Worm (Caenorhabditis elegans): ENCODE measurements around the gene ufm-1.
A peak's percentile ranks its signal among the peaks of the same experiment; 100 is the strongest.

ufm-1 gene

DNA sequence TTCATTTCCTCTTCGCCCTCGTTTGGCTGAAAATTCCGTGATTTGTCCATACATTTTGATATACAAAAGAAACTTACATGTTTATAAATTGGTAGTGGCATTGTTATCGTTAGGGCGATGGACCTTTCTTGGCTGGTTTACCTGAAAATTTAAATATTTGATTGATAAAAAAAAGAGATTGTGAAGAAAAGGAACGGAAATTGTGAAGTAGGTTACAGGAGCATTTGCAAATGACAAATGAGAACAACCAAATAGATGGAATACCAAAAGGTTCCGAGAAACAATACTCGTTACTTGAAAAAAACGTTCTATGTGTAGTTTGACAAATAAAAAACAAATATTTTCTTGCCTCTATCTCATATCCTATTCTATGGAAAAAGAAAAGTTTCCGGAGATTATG, 15.2 kb upstream of the ufm-1 start, which contains the start of gene ZK652.8:
Gene ZK652.8 (minus strand): TSS at position 101 of the 400 bp plus-strand sequence.
- TF ChIP-seq unc-62 (GFP tag; optimal IDR thresholded peaks at IDR 0.05) (no peak), blmp-1 (tag; optimal IDR thresholded peaks at IDR 0.05) (no peak), hpl-2 (GFP tag; optimal IDR thresholded peaks at IDR 0.05) (no peak), hlh-4 (tag; optimal IDR thresholded peaks at IDR 0.05) (no peak), pax-3 (tag; optimal IDR thresholded peaks at IDR 0.05) (no peak), fkh-4 (tag; optimal IDR thresholded peaks at IDR 0.05; ENCODE audit: borderline replicate concordance) (no peak), mep-1 (tag; optimal IDR thresholded peaks at IDR 0.05) (no peak), unc-30 (tag; optimal IDR thresholded peaks at IDR 0.05) (no peak)

DNA sequence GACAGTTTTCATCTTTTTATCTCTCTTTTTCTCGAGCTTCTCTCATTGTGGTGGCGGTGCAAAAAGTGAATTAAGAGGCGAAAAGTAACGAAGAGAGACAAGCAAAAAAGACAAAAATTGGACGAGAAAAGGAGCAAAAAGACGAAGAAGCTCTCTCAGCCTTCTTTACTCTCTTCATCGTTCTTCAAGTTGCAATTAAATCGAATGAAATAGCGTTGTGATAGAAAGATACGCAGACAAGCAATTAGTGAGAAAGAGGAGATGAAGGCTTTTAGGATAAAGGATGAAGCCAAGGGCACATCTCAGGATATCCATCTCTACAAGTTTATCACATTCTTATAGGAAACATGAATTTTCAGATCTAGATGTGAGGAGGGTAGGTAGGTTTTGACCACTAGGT, 10.6 kb upstream of the ufm-1 start:
- TF ChIP-seq lir-3 (tag; optimal IDR thresholded peaks at IDR 0.05; ENCODE audit: poor library complexity) (no peak), grh-1 (GFP tag; IDR thresholded peaks at IDR 0.05) (no peak), C04F5.9 (tag; optimal IDR thresholded peaks at IDR 0.05) (no peak), efl-3 (GFP tag; optimal IDR thresholded peaks at IDR 0.05) (no peak), unc-130 (tag; optimal IDR thresholded peaks at IDR 0.05) (no peak), sox-4 (tag; optimal IDR thresholded peaks at IDR 0.05) (no peak), mdl-1 (tag; optimal IDR thresholded peaks at IDR 0.05) (no peak), egl-27 (tag; optimal IDR thresholded peaks at IDR 0.05) (no peak), lin-14 (GFP tag; optimal IDR thresholded peaks at IDR 0.05) (peak; percentile 74), nhr-19 (GFP tag; conservative IDR thresholded peaks at IDR 0.05) (no peak), C34B4.2 (tag; optimal IDR thresholded peaks at IDR 0.05) (no peak), ces-1 (GFP tag; optimal IDR thresholded peaks at IDR 0.05) (no peak), ets-5 (GFP tag; IDR thresholded peaks at IDR 0.05) (no peak), nhr-11 (tag; optimal IDR thresholded peaks at IDR 0.05) (no peak), lsy-2 (tag; optimal IDR thresholded peaks at IDR 0.05) (peak; percentile 2 to 38), hpl-2 (GFP tag; optimal IDR thresholded peaks at IDR 0.05) (no peak), ceh-88 (GFP tag; IDR thresholded peaks at IDR 0.05) (no peak), nhr-77 (tag; optimal IDR thresholded peaks at IDR 0.05) (no peak), ztf-4 (tag; optimal IDR thresholded peaks at IDR 0.05) (no peak), fkh-8 (tag; optimal IDR thresholded peaks at IDR 0.05) (no peak), ceh-82 (tag; optimal IDR thresholded peaks at IDR 0.05) (no peak), efl-1 (optimal IDR thresholded peaks at IDR 0.05) (peak in 1 of 2 experiments; percentile 24), efl-1 (GFP tag; optimal IDR thresholded peaks at IDR 0.05 in 1 of 2) (peak in 1 of 2 experiments; percentile 75), nhr-71 (tag; optimal IDR thresholded peaks at IDR 0.05) (peak; percentile 23), elt-3 (tag; optimal IDR thresholded peaks at IDR 0.05) (no peak), sup-37 (GFP tag; optimal IDR thresholded peaks at IDR 0.05) (no peak), lin-15B (tag; optimal IDR thresholded peaks at IDR 0.05) (no peak), zip-4 (GFP tag; optimal IDR thresholded peaks at IDR 0.05) (no peak), unc-86 (tag; optimal IDR thresholded peaks at IDR 0.05) (no peak), C16A3.4 (tag; optimal IDR thresholded peaks at IDR 0.05) (no peak), unc-98 (GFP tag; IDR thresholded peaks at IDR 0.05) (no peak), elt-2 (tag; optimal IDR thresholded peaks at IDR 0.05) (no peak), rnt-1 (tag; optimal IDR thresholded peaks at IDR 0.05) (peak; percentile 41)

DNA sequence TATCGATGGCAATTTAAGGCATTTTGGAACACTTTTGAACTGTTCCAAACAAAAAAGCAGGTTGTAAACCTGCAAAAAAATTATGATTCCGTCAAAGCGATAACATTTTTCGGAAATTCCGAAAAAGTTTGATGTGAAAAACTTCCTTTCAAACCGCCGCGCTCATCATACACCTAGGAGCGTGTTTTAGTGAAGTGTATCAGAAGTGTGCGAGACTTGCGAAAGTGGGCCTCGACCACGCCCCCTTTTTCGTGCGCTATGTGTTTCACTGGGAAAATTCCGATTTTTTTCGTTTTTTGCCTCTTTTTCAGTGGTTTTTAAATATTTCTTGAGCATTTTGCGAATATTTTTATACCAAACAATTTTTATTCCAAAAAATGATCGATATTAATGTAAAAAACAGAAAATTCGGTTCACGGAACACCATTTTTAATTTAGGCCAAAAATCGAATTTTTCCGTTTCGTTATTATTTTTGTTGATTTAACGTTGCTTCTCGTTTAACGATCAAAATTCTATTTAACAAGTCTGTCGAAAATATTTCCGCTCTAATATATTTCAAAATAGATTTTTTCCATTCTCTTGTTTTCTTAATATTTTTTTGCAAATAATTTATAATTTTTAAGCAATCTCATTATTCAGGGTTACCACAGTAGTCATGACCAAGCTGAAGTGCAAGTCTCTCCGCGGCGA, 4.1 kb upstream of the ufm-1 start, which contains the start of gene rpl-35:
Gene rpl-35 (plus strand): TSS at position 641 of the 691 bp plus-strand sequence.
- TF ChIP-seq dsc-1 (tag; optimal IDR thresholded peaks at IDR 0.05), result peak; percentile 100
- TF ChIP-seq isw-1 (GFP tag; IDR thresholded peaks at IDR 0.05), result peak; percentile 100
- peak; percentile 98 for TF ChIP-seq nhr-11 (tag; optimal IDR thresholded peaks at IDR 0.05)
- TF ChIP-seq nhr-12 (tag; optimal IDR thresholded peaks at IDR 0.05), result peak; percentile 79
- peak; percentile 99 for TF ChIP-seq aly-2 (tag; optimal IDR thresholded peaks at IDR 0.05)
- peak; percentile 98 for TF ChIP-seq lir-3 (tag; optimal IDR thresholded peaks at IDR 0.05; ENCODE audit: poor library complexity)
- peak; percentile 99 for TF ChIP-seq irx-1 (tag; optimal IDR thresholded peaks at IDR 0.05)
- peak; percentile 98 for TF ChIP-seq fkh-4 (tag; optimal IDR thresholded peaks at IDR 0.05; ENCODE audit: borderline replicate concordance)
- TF ChIP-seq Y116A8C.19 (tag; optimal IDR thresholded peaks at IDR 0.05; ENCODE audit: borderline replicate concordance), result peak; percentile 61
- peak; percentile 98 for TF ChIP-seq zip-4 (GFP tag; optimal IDR thresholded peaks at IDR 0.05)
- TF ChIP-seq nhr-71 (tag; optimal IDR thresholded peaks at IDR 0.05), result peak; percentile 100
- TF ChIP-seq snpc-4 (tag; optimal IDR thresholded peaks at IDR 0.05), result peak; percentile 93
- TF ChIP-seq F16B12.6 (tag; optimal IDR thresholded peaks at IDR 0.05), result peak; percentile 89
- peak; percentile 100 for TF ChIP-seq nhr-85 (tag)
- TF ChIP-seq mdl-1 (tag; optimal IDR thresholded peaks at IDR 0.05), result peak; percentile 3 to 98
- TF ChIP-seq ceh-63 (GFP tag; optimal IDR thresholded peaks at IDR 0.05), result peak; percentile 98
- TF ChIP-seq C16A3.4 (tag; optimal IDR thresholded peaks at IDR 0.05), result peak; percentile 100
- TF ChIP-seq unc-98 (GFP tag; IDR thresholded peaks at IDR 0.05), result peak; percentile 89; the same call in 1 of the 2 replicates
- TF ChIP-seq rnt-1 (tag; optimal IDR thresholded peaks at IDR 0.05), result peak; percentile 100

Data from whole organism, L1 larva.